Fruit fly (Drosophila melanogaster) whole organism, embryonic: ENCODE data around the gene Dnai2.
A peak's percentile ranks its signal among the peaks of the same experiment; 100 is the strongest.

Source experiments
- Adf1 ChIP-seq: fragments of 200-800 bp; sonication (Bioruptor generic); IDR thresholded peaks from 2 replicates; pipeline ENCODE4 v1.3.6; 2022; ENCODE audit warnings: missing biosample characterization, missing genetic modification characterization
- C15 ChIP-seq: fragments of 200-800 bp; sonication (Bioruptor generic); IDR thresholded peaks from 3 replicates; pipeline ENCODE4 v1.3.6; 2022; ENCODE audit warnings: missing biosample characterization, missing genetic modification characterization
- CG15011 ChIP-seq: fragments of 200-800 bp; sonication (Bioruptor generic); optimal IDR thresholded peaks from 3 replicates; lab custom pipeline; 2018; ENCODE audit warnings: missing biosample characterization, mild to moderate bottlenecking, missing genetic modification characterization
- CG15696 ChIP-seq: fragments of 200-800 bp; sonication (Bioruptor generic); optimal IDR thresholded peaks from 2 replicates; lab custom pipeline; 2019; ENCODE audit warnings: missing biosample characterization, mild to moderate bottlenecking, missing genetic modification characterization, moderate library complexity
- CG16815 ChIP-seq: fragments of 200-800 bp; sonication (Bioruptor generic); optimal IDR thresholded peaks from 3 replicates; lab custom pipeline; 2017; ENCODE audit warnings: missing biosample characterization, mild to moderate bottlenecking, missing genetic modification characterization
- CG30403 ChIP-seq: fragments of 200-800 bp; sonication (Bioruptor generic); optimal IDR thresholded peaks from 3 replicates; lab custom pipeline; 2016; ENCODE audit warnings: missing biosample characterization, missing genetic modification characterization
- CG3065 ChIP-seq: fragments of 200-800 bp; sonication (Bioruptor generic); optimal IDR thresholded peaks from 2 replicates; lab custom pipeline; 2016; ENCODE audit warnings: missing biosample characterization, missing genetic modification characterization
- CG31441 ChIP-seq: fragments of 200-800 bp; sonication (Bioruptor generic); IDR thresholded peaks from 2 replicates; pipeline ENCODE4 v1.3.6; 2022; ENCODE audit warnings: missing biosample characterization, missing genetic modification characterization
- CG34224 ChIP-seq: fragments of 200-800 bp; sonication (Bioruptor generic); IDR thresholded peaks from 3 replicates; pipeline ENCODE4 v1.3.6; 2022; ENCODE audit warnings: missing biosample characterization, missing genetic modification characterization; ENCODE audit not compliant: partially characterized antibody
- CG4854 ChIP-seq: fragments of 200-800 bp; sonication (Bioruptor generic); optimal IDR thresholded peaks from 2 replicates; lab custom pipeline; 2016; ENCODE audit warnings: missing biosample characterization, missing genetic modification characterization, inconsistent platforms
- CG5180 ChIP-seq: fragments of 200-800 bp; sonication (Bioruptor generic); optimal IDR thresholded peaks from 3 replicates; lab custom pipeline; 2017; ENCODE audit warnings: missing biosample characterization, missing genetic modification characterization, mild to moderate bottlenecking, moderate library complexity, missing genetic modification reagents
- CG8089 ChIP-seq: fragments of 200-800 bp; sonication (Bioruptor generic); optimal IDR thresholded peaks from 3 replicates; lab custom pipeline; 2016; ENCODE audit warnings: missing biosample characterization, missing genetic modification characterization
- CG8290 ChIP-seq, 3 experiments: fragments of 200-800 bp; sonication (Bioruptor generic); optimal IDR thresholded peaks; 2 replicates each; lab custom pipeline; 2016 to 2019; ENCODE audit warnings: missing biosample characterization in 3 of 3, missing genetic modification characterization in 3 of 3, mild to moderate bottlenecking in 2 of 3, moderate library complexity in 1 of 3
- CG8388 ChIP-seq: fragments of 200-800 bp; sonication (Bioruptor generic); optimal IDR thresholded peaks from 2 replicates; lab custom pipeline; 2019; ENCODE audit warnings: missing biosample characterization, mild to moderate bottlenecking, missing genetic modification characterization, moderate library complexity
- CG8478 ChIP-seq: fragments of >200 bp; optimal IDR thresholded peaks from 2 replicates; lab custom pipeline; 2018
- CG9215 ChIP-seq: fragments of 200-800 bp; sonication (Bioruptor generic); IDR thresholded peaks from 2 replicates; pipeline ENCODE4 v1.3.6; 2022; ENCODE audit warnings: missing biosample characterization, missing genetic modification characterization
- Dll ChIP-seq: fragments of 200-800 bp; sonication (Bioruptor generic); IDR thresholded peaks from 4 replicates; pipeline ENCODE4 v1.3.6; 2022; ENCODE audit warnings: missing biosample characterization, missing genetic modification characterization; ENCODE audit not compliant: partially characterized antibody
- Dref ChIP-seq: fragments of 200-800 bp; sonication (Bioruptor generic); IDR thresholded peaks from 2 replicates; pipeline ENCODE4 v1.3.6; 2022; ENCODE audit warnings: missing biosample characterization, missing genetic modification characterization
- Drgx ChIP-seq: fragments of 200-800 bp; sonication (Bioruptor generic); IDR thresholded peaks from 2 replicates; pipeline ENCODE4 v1.3.6; 2022; ENCODE audit warnings: missing biosample characterization, missing genetic modification characterization
- Elba2 ChIP-seq: fragments of 200-800 bp; sonication (Bioruptor generic); optimal IDR thresholded peaks from 3 replicates; lab custom pipeline; 2016; ENCODE audit warnings: missing biosample characterization, missing genetic modification characterization
- Ets65A ChIP-seq: fragments of 200-800 bp; sonication (Bioruptor generic); peaks from one replicate; lab custom pipeline; 2016; ENCODE audit warnings: missing biosample characterization, missing genetic modification characterization
- Hsf ChIP-seq: fragments of 200-800 bp; sonication (Bioruptor generic); optimal IDR thresholded peaks from 3 replicates; lab custom pipeline; 2016; ENCODE audit warnings: missing biosample characterization, missing genetic modification characterization
- Jarid2 ChIP-seq: fragments of 200-800 bp; sonication (Bioruptor generic); optimal IDR thresholded peaks from 3 replicates; lab custom pipeline; 2017; ENCODE audit warnings: mild to moderate bottlenecking, missing biosample characterization, missing genetic modification reagents, missing genetic modification characterization
- Med ChIP-seq: fragments of 200-800 bp; sonication (Bioruptor generic); peaks from one replicate; lab custom pipeline; 2016; ENCODE audit warnings: missing biosample characterization, missing genetic modification characterization, mild to moderate bottlenecking, inconsistent platforms, moderate library complexity
- Nf-YA ChIP-seq: fragments of 200-800 bp; sonication (Bioruptor generic); IDR thresholded peaks from 2 replicates; pipeline ENCODE4 v1.3.6; 2022; ENCODE audit warnings: missing biosample characterization, missing genetic modification characterization
- Rfx ChIP-seq: fragments of 200-800 bp; sonication (Bioruptor generic); IDR thresholded peaks from 2 replicates; pipeline ENCODE4 v1.3.6; 2022; ENCODE audit warnings: missing biosample characterization, missing genetic modification characterization
- abd-A ChIP-seq: fragments of 200-800 bp; sonication (Bioruptor generic); optimal IDR thresholded peaks from 3 replicates; lab custom pipeline; 2019; ENCODE audit warnings: missing biosample characterization, mild to moderate bottlenecking, missing genetic modification characterization, moderate library complexity
- ap ChIP-seq: fragments of 200-800 bp; sonication (Bioruptor generic); IDR thresholded peaks from 2 replicates; pipeline ENCODE4 v1.3.6; 2022; ENCODE audit warnings: missing biosample characterization, missing genetic modification characterization
- ase ChIP-seq: fragments of 200-800 bp; sonication (Bioruptor generic); IDR thresholded peaks from 3 replicates; pipeline ENCODE4 v1.3.6; 2022; ENCODE audit warnings: missing biosample characterization, missing genetic modification characterization
- cad ChIP-seq: fragments of >200 bp; optimal IDR thresholded peaks from 2 replicates; lab custom pipeline; 2017; ENCODE audit warnings: missing biosample characterization, missing genetic modification characterization
- ci ChIP-seq: fragments of 200-800 bp; sonication (Bioruptor generic); IDR thresholded peaks from 3 replicates; pipeline ENCODE4 v1.3.6; 2022; ENCODE audit warnings: missing biosample characterization, missing genetic modification characterization
- esg ChIP-seq: fragments of 200-800 bp; sonication (Bioruptor generic); conservative IDR thresholded peaks from 2 replicates; pipeline ENCODE4 v1.3.6; 2022; ENCODE audit warnings: missing biosample characterization, missing genetic modification characterization
- fd64A ChIP-seq: fragments of 200-800 bp; sonication (Bioruptor generic); optimal IDR thresholded peaks from 3 replicates; lab custom pipeline; 2018; ENCODE audit warnings: missing biosample characterization, mild to moderate bottlenecking, missing genetic modification characterization
- gce ChIP-seq: fragments of 200-800 bp; sonication (Bioruptor generic); IDR thresholded peaks from 3 replicates; pipeline ENCODE4 v1.3.6; 2022; ENCODE audit warnings: missing biosample characterization, missing genetic modification characterization
- gfzf ChIP-seq: fragments of 200-800 bp; sonication (Bioruptor generic); optimal IDR thresholded peaks from 2 replicates; lab custom pipeline; 2016; ENCODE audit warnings: missing biosample characterization, mild to moderate bottlenecking, missing genetic modification characterization, moderate library complexity
- gro ChIP-seq: fragments of 200-800 bp; sonication (Bioruptor generic); optimal IDR thresholded peaks from 2 replicates; lab custom pipeline; 2016; ENCODE audit warnings: missing biosample characterization, missing genetic modification characterization
- gsb-n ChIP-seq: fragments of 200-800 bp; sonication (Bioruptor generic); optimal IDR thresholded peaks from 3 replicates; lab custom pipeline; 2018; ENCODE audit warnings: missing biosample characterization, mild to moderate bottlenecking, missing genetic modification characterization
- ken ChIP-seq: fragments of 200-800 bp; sonication (Bioruptor generic); IDR thresholded peaks from 3 replicates; pipeline ENCODE4 v1.3.6; 2022; ENCODE audit warnings: missing biosample characterization, missing genetic modification characterization
- kni ChIP-seq: fragments of 200-800 bp; sonication (Bioruptor generic); optimal IDR thresholded peaks from 3 replicates; lab custom pipeline; 2017; ENCODE audit warnings: mild to moderate bottlenecking, missing biosample characterization, missing genetic modification reagents, missing genetic modification characterization
- lmd ChIP-seq: fragments of 200-800 bp; sonication (Bioruptor generic); IDR thresholded peaks from 2 replicates; pipeline ENCODE4 v1.3.6; 2022; ENCODE audit warnings: missing biosample characterization, missing genetic modification characterization
- onecut ChIP-seq: fragments of 200-800 bp; sonication (Bioruptor generic); IDR thresholded peaks from 2 replicates; pipeline ENCODE4 v1.3.6; 2022; ENCODE audit warnings: missing biosample characterization, missing genetic modification characterization
- prd ChIP-seq, 3 experiments: fragments of >200 bp in 2 of 3; fragments of 200-800 bp in 1 of 3; sonication (Bioruptor generic) in 1 of 3; optimal IDR thresholded peaks in 2 of 3; IDR thresholded peaks in 1 of 3; 2 replicates in 2 of 3; 3 replicates in 1 of 3; pipeline versions ENCODE4 v1.3.6 to Lab custom; 2017 to 2022; ENCODE audit warnings: missing biosample characterization in 1 of 3, missing genetic modification characterization in 1 of 3
- pzg ChIP-seq: fragments of 200-800 bp; sonication (Bioruptor generic); optimal IDR thresholded peaks from 3 replicates; lab custom pipeline; 2018; ENCODE audit warnings: missing biosample characterization, mild to moderate bottlenecking, missing genetic modification characterization, moderate library complexity
- sens ChIP-seq: fragments of 200-800 bp; sonication (Bioruptor generic); peaks from one replicate; lab custom pipeline; 2016; ENCODE audit warnings: missing biosample characterization, missing genetic modification characterization
- sim ChIP-seq: fragments of 200-800 bp; sonication (Bioruptor generic); IDR thresholded peaks from 2 replicates; pipeline ENCODE4 v1.3.6; 2022; ENCODE audit warnings: missing biosample characterization, missing genetic modification characterization
- sisA ChIP-seq: fragments of 200-800 bp; sonication (Bioruptor generic); IDR thresholded peaks from 2 replicates; pipeline ENCODE4 v1.3.6; 2022; ENCODE audit warnings: missing biosample characterization, missing genetic modification characterization
- sr ChIP-seq: fragments of 200-800 bp; sonication (Bioruptor generic); IDR thresholded peaks from 3 replicates; pipeline ENCODE4 v1.3.6; 2022; ENCODE audit warnings: missing biosample characterization, missing genetic modification characterization
- tgo ChIP-seq: fragments of 200-800 bp; sonication (Bioruptor generic); IDR thresholded peaks from 3 replicates; pipeline ENCODE4 v1.3.6; 2022; ENCODE audit warnings: missing biosample characterization, missing genetic modification characterization
- tio ChIP-seq: fragments of 200-800 bp; sonication (Bioruptor generic); optimal IDR thresholded peaks from 2 replicates; lab custom pipeline; 2017; ENCODE audit warnings: missing biosample characterization, missing genetic modification characterization, inconsistent platforms
- toy ChIP-seq: fragments of 200-800 bp; sonication (Bioruptor generic); IDR thresholded peaks from 2 replicates; pipeline ENCODE4 v1.3.6; 2022; ENCODE audit warnings: missing biosample characterization, missing genetic modification characterization
- zen2 ChIP-seq: fragments of 200-800 bp; sonication (Bioruptor generic); IDR thresholded peaks from 3 replicates; pipeline ENCODE4 v1.3.6; 2022; ENCODE audit warnings: missing biosample characterization, missing genetic modification characterization; ENCODE audit not compliant: partially characterized antibody

Dnai2 gene

dm6 chr3L:11678313-11678817, 20.7 kb downstream of the Dnai2 start (continued):
- TF ChIP-seq gsb-n (tag; lab: Kevin White, UChicago) (no peak), Med (peak; percentile 61), CG8290 (GFP tag; optimal IDR thresholded peaks at IDR 0.05; lab: Kevin White, UChicago) (no peak), CG8290 (tag; optimal IDR thresholded peaks at IDR 0.05; lab: Kevin White, UChicago) (no peak), C15 (GFP tag; lab: Robert Waterston, UW) (no peak), CG8388 (GFP tag; lab: Kevin White, UChicago) (no peak), tio (GFP tag; lab: Kevin White, UChicago) (no peak), pzg (GFP tag; lab: Kevin White, UChicago) (no peak), CG5180 (GFP tag; lab: Kevin White, UChicago) (peak; percentile 91), Dref (0 out of 2 replicates have a peak, but pooled peaks have one; percentile 26), cad (GFP tag; lab: Kevin White, UChicago) (no peak), CG15011 (GFP tag; lab: Kevin White, UChicago) (no peak), gro (GFP tag; lab: Kevin White, UChicago) (no peak), Ets65A (GFP tag; lab: Kevin White, UChicago) (no peak), Rfx (GFP tag; lab: Robert Waterston, UW) (no peak), Jarid2 (GFP tag; lab: Kevin White, UChicago) (no peak), CG15696 (tag; lab: Kevin White, UChicago) (no peak), CG30403 (GFP tag; lab: Kevin White, UChicago) (no peak), kni (GFP tag; lab: Kevin White, UChicago) (no peak), abd-A (peak; percentile 22), CG34224 (GFP tag; lab: Robert Waterston, UW) (no peak), CG3065 (no peak), onecut (GFP tag; lab: Robert Waterston, UW) (peak; percentile 98), Adf1 (GFP tag; lab: Robert Waterston, UW) (peak; percentile 5; the same call in 1 of the 2 replicates), CG8089 (GFP tag; lab: Kevin White, UChicago) (no peak), fd64A (no peak), toy (GFP tag; lab: Robert Waterston, UW) (no peak)

DNA sequence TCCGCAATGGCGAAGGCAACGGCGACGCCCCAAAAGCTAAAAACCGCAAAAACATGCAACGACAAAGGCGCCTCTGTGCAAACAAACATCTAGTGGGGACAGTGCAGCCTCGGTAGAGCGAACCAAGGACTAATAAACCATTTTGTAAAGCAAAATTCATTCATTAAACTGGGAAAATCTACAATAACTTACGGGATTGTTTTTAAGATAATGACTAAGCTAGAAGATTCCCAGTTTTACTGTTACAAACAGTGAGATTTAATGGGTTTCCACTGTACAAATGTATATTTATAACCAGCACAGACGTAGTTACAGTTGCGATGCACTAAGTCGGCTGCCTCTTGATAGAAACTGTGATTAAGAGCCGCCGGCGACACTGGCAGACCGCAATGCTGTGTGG, 42.9 kb downstream of the Dnai2 start:
- TF ChIP-seq lmd (GFP tag; lab: Robert Waterston, UW) (peak; percentile 37; the same call in 1 of the 2 replicates), ken (no peak), ci (0 out of 3 replicates have a peak, but pooled peaks have one; percentile 28), tgo (GFP tag; lab: Robert Waterston, UW) (peak; percentile 33; the same call in 1 of the 3 replicates), ase (GFP tag; lab: Robert Waterston, UW) (no peak), esg (0 out of 2 replicates have a peak, but pooled peaks have one; percentile 13), Dll (no peak), CG31441 (GFP tag; lab: Robert Waterston, UW) (no peak), Elba2 (no peak), ap (peak; percentile 18; the same call in 1 of the 2 replicates), CG9215 (no peak), zen2 (GFP tag; lab: Robert Waterston, UW) (no peak), sr (GFP tag; lab: Robert Waterston, UW) (no peak), Drgx (GFP tag; lab: Robert Waterston, UW) (peak; percentile 89), CG4854 (no peak), sim (GFP tag; lab: Robert Waterston, UW) (no peak), sisA (GFP tag; lab: Robert Waterston, UW) (0 out of 2 replicates have a peak, but pooled peaks have one; percentile 12), CG16815 (no peak), Nf-YA (GFP tag; lab: Robert Waterston, UW) (no peak), CG8478 (no peak), Hsf (GFP tag; lab: Kevin White, UChicago) (no peak), gfzf (GFP tag; lab: Kevin White, UChicago) (no peak), prd (optimal IDR thresholded peaks at IDR 0.05; lab: Kevin White, UChicago) (no peak), prd (GFP tag; IDR thresholded peaks at IDR 0.05; lab: Robert Waterston, UW) (peak; percentile 53), sens (GFP tag; lab: Kevin White, UChicago) (peak; percentile 51), gce (GFP tag; lab: Robert Waterston, UW) (0 out of 3 replicates have a peak, but pooled peaks have one; percentile 4)
